Fruit fly (Drosophila melanogaster) whole organism, embryonic: Measurements from ENCODE around the gene NC2beta.
A peak's percentile ranks its signal among the peaks of the same experiment; 100 is the strongest.

Source experiments
- Abd-B ChIP-seq: fragments of 200-800 bp; sonication (Bioruptor generic); optimal IDR thresholded peaks from 2 replicates; lab custom pipeline; 2018; ENCODE audit warnings: missing biosample characterization, mild to moderate bottlenecking, missing genetic modification characterization, moderate library complexity
- Antp ChIP-seq: fragments of 200-800 bp; sonication (Bioruptor generic); optimal IDR thresholded peaks from 3 replicates; lab custom pipeline; 2016; ENCODE audit warnings: missing biosample characterization, missing genetic modification characterization
- CG1024 ChIP-seq: fragments of 200-800 bp; sonication (Bioruptor generic); IDR thresholded peaks from 2 replicates; pipeline ENCODE4 v1.3.6; 2022; ENCODE audit warnings: missing biosample characterization, missing genetic modification characterization
- CG10431 ChIP-seq: fragments of 200-800 bp; sonication (Bioruptor generic); optimal IDR thresholded peaks from 3 replicates; lab custom pipeline; 2018; ENCODE audit warnings: missing biosample characterization, mild to moderate bottlenecking, missing genetic modification characterization
- CG11504 ChIP-seq: fragments of 200-800 bp; sonication (Bioruptor generic); optimal IDR thresholded peaks from 3 replicates; lab custom pipeline; 2019; ENCODE audit warnings: missing biosample characterization, mild to moderate bottlenecking, missing genetic modification characterization, moderate library complexity
- CG12219 ChIP-seq: fragments of 200-800 bp; sonication (Bioruptor generic); optimal IDR thresholded peaks from 3 replicates; lab custom pipeline; 2018; ENCODE audit warnings: missing biosample characterization, mild to moderate bottlenecking, missing genetic modification characterization
- CG12236 ChIP-seq: fragments of 200-800 bp; sonication (Bioruptor generic); optimal IDR thresholded peaks from 2 replicates; lab custom pipeline; 2016; ENCODE audit warnings: missing biosample characterization, missing genetic modification characterization
- CG1233 ChIP-seq: fragments of 200-800 bp; sonication (Bioruptor generic); optimal IDR thresholded peaks from 4 replicates; lab custom pipeline; 2018; ENCODE audit warnings: missing biosample characterization, mild to moderate bottlenecking, missing genetic modification characterization
- CG18262 ChIP-seq: fragments of 200-800 bp; optimal IDR thresholded peaks from 3 replicates; lab custom pipeline; 2019; ENCODE audit warnings: missing biosample characterization, mild to moderate bottlenecking, missing genetic modification characterization, moderate library complexity
- CG18619 ChIP-seq: fragments of 200-800 bp; sonication (Bioruptor generic); optimal IDR thresholded peaks from 3 replicates; lab custom pipeline; 2017; ENCODE audit warnings: missing biosample characterization, mild to moderate bottlenecking, missing genetic modification characterization
- CG18764 ChIP-seq: fragments of 200-800 bp; sonication (Bioruptor generic); optimal IDR thresholded peaks from 3 replicates; lab custom pipeline; 2016; ENCODE audit warnings: missing biosample characterization, missing genetic modification characterization
- CG2678 ChIP-seq: fragments of 200-800 bp; sonication (Bioruptor generic); optimal IDR thresholded peaks from 3 replicates; lab custom pipeline; 2019; ENCODE audit warnings: missing biosample characterization, mild to moderate bottlenecking, missing genetic modification characterization, moderate library complexity
- CG3847 ChIP-seq: fragments of 200-800 bp; sonication (Bioruptor generic); IDR thresholded peaks from 2 replicates; pipeline ENCODE4 v1.3.6; 2022; ENCODE audit warnings: missing biosample characterization, missing genetic modification characterization
- CG6654 ChIP-seq: fragments of 200-800 bp; sonication (Bioruptor generic); optimal IDR thresholded peaks from 2 replicates; lab custom pipeline; 2017; ENCODE audit warnings: missing biosample characterization, mild to moderate bottlenecking, missing genetic modification characterization
- CG6689 ChIP-seq: fragments of 200-800 bp; sonication (Bioruptor generic); IDR thresholded peaks from 2 replicates; pipeline ENCODE4 v1.3.6; 2022; ENCODE audit warnings: missing biosample characterization, missing genetic modification characterization
- CG7271 ChIP-seq: fragments of 200-800 bp; sonication (Bioruptor generic); optimal IDR thresholded peaks from 2 replicates; lab custom pipeline; 2018; ENCODE audit warnings: missing biosample characterization, mild to moderate bottlenecking, missing genetic modification characterization, moderate library complexity
- CG9215 ChIP-seq: fragments of 200-800 bp; sonication (Bioruptor generic); IDR thresholded peaks from 2 replicates; pipeline ENCODE4 v1.3.6; 2022; ENCODE audit warnings: missing biosample characterization, missing genetic modification characterization
- CG9797 ChIP-seq: fragments of 200-800 bp; sonication (Bioruptor generic); optimal IDR thresholded peaks from 3 replicates; lab custom pipeline; 2018; ENCODE audit warnings: missing biosample characterization, mild to moderate bottlenecking, missing genetic modification characterization
- ERR ChIP-seq: fragments of 200-800 bp; sonication (Bioruptor generic); optimal IDR thresholded peaks from 2 replicates; lab custom pipeline; 2016; ENCODE audit warnings: missing biosample characterization, missing genetic modification characterization
- Gug ChIP-seq: fragments of 200-800 bp; sonication (Bioruptor generic); IDR thresholded peaks from 4 replicates; pipeline ENCODE4 v1.3.6; 2022; ENCODE audit warnings: missing biosample characterization, missing genetic modification characterization
- HLH3B ChIP-seq: fragments of 200-800 bp; sonication (Bioruptor generic); IDR thresholded peaks from 2 replicates; pipeline ENCODE4 v1.3.6; 2022; ENCODE audit warnings: missing biosample characterization, missing genetic modification characterization
- HmgZ ChIP-seq: fragments of 200-800 bp; sonication (Bioruptor generic); optimal IDR thresholded peaks from 2 replicates; lab custom pipeline; 2018; ENCODE audit warnings: missing biosample characterization, mild to moderate bottlenecking, missing genetic modification characterization
- Hsf ChIP-seq: fragments of 200-800 bp; sonication (Bioruptor generic); optimal IDR thresholded peaks from 3 replicates; lab custom pipeline; 2016; ENCODE audit warnings: missing biosample characterization, missing genetic modification characterization
- Jarid2 ChIP-seq: fragments of 200-800 bp; sonication (Bioruptor generic); optimal IDR thresholded peaks from 3 replicates; lab custom pipeline; 2017; ENCODE audit warnings: mild to moderate bottlenecking, missing biosample characterization, missing genetic modification reagents, missing genetic modification characterization
- Lhr ChIP-seq: fragments of 200-800 bp; sonication (Bioruptor generic); optimal IDR thresholded peaks from 3 replicates; lab custom pipeline; 2017; ENCODE audit warnings: mild to moderate bottlenecking, missing biosample characterization, missing genetic modification reagents, missing genetic modification characterization
- Max ChIP-seq: fragments of 200-800 bp; sonication (Bioruptor generic); optimal IDR thresholded peaks from 2 replicates; lab custom pipeline; 2016; ENCODE audit warnings: missing biosample characterization, mild to moderate bottlenecking, missing genetic modification characterization
- Oaz ChIP-seq: fragments of 200-800 bp; sonication (Bioruptor generic); IDR thresholded peaks from 2 replicates; pipeline ENCODE4 v1.3.6; 2022; ENCODE audit warnings: missing biosample characterization, missing genetic modification characterization
- Opbp ChIP-seq: fragments of 200-800 bp; sonication (Bioruptor generic); IDR thresholded peaks from 3 replicates; pipeline ENCODE4 v1.3.6; 2022; ENCODE audit warnings: missing biosample characterization, missing genetic modification characterization; ENCODE audit not compliant: partially characterized antibody
- Ptx1 ChIP-seq: fragments of 200-800 bp; sonication (Bioruptor generic); IDR thresholded peaks from 2 replicates; pipeline ENCODE4 v1.3.6; 2022; ENCODE audit warnings: missing biosample characterization, missing genetic modification characterization
- Taf1 ChIP-seq: fragments of 200-800 bp; sonication (Bioruptor generic); IDR thresholded peaks from 2 replicates; pipeline ENCODE4 v1.3.6; 2022; ENCODE audit warnings: missing biosample characterization, missing genetic modification characterization
- Trl ChIP-seq, 3 experiments: fragments of >200 bp in 2 of 3; fragments of 200-800 bp in 1 of 3; sonication (Bioruptor generic) in 1 of 3; optimal IDR thresholded peaks; 2 replicates in 1 of 3; 3 replicates in 2 of 3; lab custom pipeline; 2016 to 2017; ENCODE audit warnings: missing biosample characterization in 1 of 3, missing genetic modification characterization in 1 of 3
- btn ChIP-seq: fragments of 200-800 bp; sonication (Bioruptor generic); optimal IDR thresholded peaks from 2 replicates; lab custom pipeline; 2016; ENCODE audit warnings: missing biosample characterization, missing genetic modification characterization
- cato ChIP-seq: fragments of 200-800 bp; sonication (Bioruptor generic); optimal IDR thresholded peaks from 2 replicates; lab custom pipeline; 2016; ENCODE audit warnings: missing biosample characterization, missing genetic modification characterization, borderline replicate concordance
- dati ChIP-seq: fragments of 200-800 bp; sonication (Bioruptor generic); IDR thresholded peaks from 2 replicates; pipeline ENCODE4 v1.3.6; 2022; ENCODE audit warnings: missing biosample characterization, missing genetic modification characterization
- dimm ChIP-seq: fragments of 200-800 bp; sonication (Bioruptor generic); IDR thresholded peaks from 2 replicates; pipeline ENCODE4 v1.3.6; 2022; ENCODE audit warnings: missing biosample characterization, missing genetic modification characterization
- ems ChIP-seq: fragments of 200-800 bp; sonication (Bioruptor generic); optimal IDR thresholded peaks from 3 replicates; lab custom pipeline; 2016; ENCODE audit warnings: missing biosample characterization, missing genetic modification characterization
- fd102C ChIP-seq: fragments of 200-800 bp; sonication (Bioruptor generic); optimal IDR thresholded peaks from 2 replicates; lab custom pipeline; 2018; ENCODE audit warnings: missing biosample characterization, mild to moderate bottlenecking, missing genetic modification characterization, moderate library complexity
- hth ChIP-seq: fragments of >200 bp; optimal IDR thresholded peaks from 2 replicates; lab custom pipeline; 2017; ENCODE audit warnings: inconsistent platforms
- klu ChIP-seq: fragments of 200-800 bp; sonication (Bioruptor generic); IDR thresholded peaks from 2 replicates; pipeline ENCODE4 v1.3.6; 2022; ENCODE audit warnings: missing biosample characterization, missing genetic modification characterization
- lmd ChIP-seq: fragments of 200-800 bp; sonication (Bioruptor generic); IDR thresholded peaks from 2 replicates; pipeline ENCODE4 v1.3.6; 2022; ENCODE audit warnings: missing biosample characterization, missing genetic modification characterization
- p53 ChIP-seq: fragments of 200-800 bp; sonication (Bioruptor generic); optimal IDR thresholded peaks from 2 replicates; lab custom pipeline; 2016; ENCODE audit warnings: missing biosample characterization, missing genetic modification characterization
- row ChIP-seq: fragments of 200-800 bp; sonication (Bioruptor generic); IDR thresholded peaks from 3 replicates; pipeline ENCODE4 v1.3.6; 2022; ENCODE audit warnings: missing biosample characterization, missing genetic modification characterization
- sc ChIP-seq, 3 experiments: fragments of >200 bp in 2 of 3; fragments of 200-800 bp in 1 of 3; sonication (Bioruptor generic) in 1 of 3; optimal IDR thresholded peaks; 2 replicates in 2 of 3; 3 replicates in 1 of 3; lab custom pipeline; 2017; ENCODE audit warnings: mild to moderate bottlenecking in 1 of 3, missing biosample characterization in 1 of 3, missing genetic modification characterization in 1 of 3, missing genetic modification reagents in 1 of 3
- scrt ChIP-seq: fragments of 200-800 bp; sonication (Bioruptor generic); optimal IDR thresholded peaks from 2 replicates; lab custom pipeline; 2018; ENCODE audit warnings: missing biosample characterization, mild to moderate bottlenecking, missing genetic modification characterization, moderate library complexity
- sim ChIP-seq: fragments of 200-800 bp; sonication (Bioruptor generic); IDR thresholded peaks from 2 replicates; pipeline ENCODE4 v1.3.6; 2022; ENCODE audit warnings: missing biosample characterization, missing genetic modification characterization
- sr ChIP-seq: fragments of 200-800 bp; sonication (Bioruptor generic); IDR thresholded peaks from 3 replicates; pipeline ENCODE4 v1.3.6; 2022; ENCODE audit warnings: missing biosample characterization, missing genetic modification characterization
- tna ChIP-seq: fragments of 200-800 bp; sonication (Bioruptor generic); IDR thresholded peaks from 2 replicates; pipeline ENCODE4 v1.3.6; 2022; ENCODE audit warnings: missing biosample characterization, missing genetic modification characterization; ENCODE audit not compliant: partially characterized antibody
- wek ChIP-seq: fragments of 200-800 bp; sonication (Bioruptor generic); optimal IDR thresholded peaks from 3 replicates; lab custom pipeline; 2018; ENCODE audit warnings: missing biosample characterization, mild to moderate bottlenecking, missing genetic modification characterization, moderate library complexity
- zf30C ChIP-seq: fragments of 200-800 bp; sonication (Bioruptor generic); optimal IDR thresholded peaks from 3 replicates; lab custom pipeline; 2018; ENCODE audit warnings: missing biosample characterization, mild to moderate bottlenecking, missing genetic modification characterization
- zfh1 ChIP-seq: fragments of 200-800 bp; sonication (Bioruptor generic); IDR thresholded peaks from 3 replicates; pipeline ENCODE4 v1.3.6; 2022; ENCODE audit warnings: missing biosample characterization, missing genetic modification characterization

The NC2beta gene

DNA sequence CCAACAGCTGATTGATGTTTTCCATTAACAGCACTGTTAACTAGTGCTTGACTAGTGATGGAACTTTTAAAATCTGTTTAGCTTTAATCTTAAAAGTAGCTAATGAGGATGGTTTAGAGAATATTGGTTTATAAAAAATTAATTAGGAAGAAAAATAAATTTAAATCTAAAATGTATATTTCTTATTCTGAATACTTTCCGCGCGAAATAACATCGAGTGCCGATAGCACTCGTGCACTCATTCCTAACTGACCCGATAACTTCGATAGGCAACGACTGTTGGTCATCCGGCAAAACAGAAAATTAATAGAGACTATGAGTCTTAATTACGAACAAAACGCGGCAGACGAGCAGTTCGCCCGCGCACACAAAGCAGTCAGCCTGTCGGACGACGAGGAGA, 2.1 kb downstream of the NC2beta start, which contains the start of the genes THG and Rnmt (continued):
- TF ChIP-seq cato (GFP tag; lab: Kevin White, UChicago) (peak; percentile 9), zf30C (GFP tag; lab: Kevin White, UChicago) (no peak), CG10431 (peak; percentile 7), CG1233 (GFP tag; lab: Kevin White, UChicago) (peak; percentile 63), hth (lab: Kevin White, UChicago) (no peak), Taf1 (GFP tag; lab: Robert Waterston, UW) (peak; percentile 48; the same call in 1 of the 2 replicates), CG6689 (peak; percentile 89), lmd (GFP tag; lab: Robert Waterston, UW) (peak; percentile 85), CG2678 (peak; percentile 81), Antp (GFP tag; lab: Kevin White, UChicago) (peak; percentile 55), btn (GFP tag; lab: Kevin White, UChicago) (no peak), Oaz (peak; percentile 57), row (GFP tag; lab: Robert Waterston, UW) (peak; percentile 94), tna (GFP tag; lab: Robert Waterston, UW) (peak; percentile 85), Opbp (GFP tag; lab: Robert Waterston, UW) (peak; percentile 84), Gug (GFP tag; lab: Robert Waterston, UW) (peak; percentile 85), Jarid2 (GFP tag; lab: Kevin White, UChicago) (peak; percentile 30), CG18262 (peak; percentile 76), CG12236 (GFP tag; lab: Kevin White, UChicago) (no peak), zfh1 (GFP tag; lab: Robert Waterston, UW) (peak; percentile 90), wek (GFP tag; lab: Kevin White, UChicago) (no peak), sim (GFP tag; lab: Robert Waterston, UW) (peak; percentile 73), CG18619 (GFP tag; lab: Kevin White, UChicago) (peak; percentile 69), Abd-B (peak; percentile 54), ems (GFP tag; lab: Kevin White, UChicago) (peak; percentile 78), Lhr (GFP tag; lab: Kevin White, UChicago) (peak; percentile 58), CG9215 (GFP tag; lab: Robert Waterston, UW) (peak; percentile 77), fd102C (GFP tag; lab: Kevin White, UChicago) (no peak), CG7271 (tag; lab: Kevin White, UChicago) (peak; percentile 71), Max (GFP tag; lab: Kevin White, UChicago) (peak; percentile 79), CG11504 (tag; lab: Kevin White, UChicago) (peak; percentile 83), CG12219 (GFP tag; lab: Kevin White, UChicago) (peak; percentile 37), HLH3B (GFP tag; lab: Robert Waterston, UW) (peak; percentile 82), CG9797 (GFP tag; lab: Kevin White, UChicago) (peak; percentile 30), Hsf (GFP tag; lab: Kevin White, UChicago) (peak; percentile 84), sr (GFP tag; lab: Robert Waterston, UW) (peak; percentile 11; the same call in 1 of the 3 replicates), sc (optimal IDR thresholded peaks at IDR 0.05; lab: Kevin White, UChicago) (no peak), sc (GFP tag; optimal IDR thresholded peaks at IDR 0.05; lab: Kevin White, UChicago) (peak; percentile 61), dimm (GFP tag; lab: Robert Waterston, UW) (peak; percentile 42; the same call in 1 of the 2 replicates), Trl (optimal IDR thresholded peaks at IDR 0.05; lab: Kevin White, UChicago) (no peak), Trl (GFP tag; optimal IDR thresholded peaks at IDR 0.05; lab: Kevin White, UChicago) (peak; percentile 69), CG1024 (GFP tag; lab: Robert Waterston, UW) (peak; percentile 70), scrt (GFP tag; lab: Kevin White, UChicago) (peak; percentile 48), CG6654 (no peak), CG18764 (GFP tag; lab: Kevin White, UChicago) (peak; percentile 71), dati (GFP tag; lab: Robert Waterston, UW) (0 out of 2 replicates have a peak, but pooled peaks have one; percentile 37), HmgZ (peak; percentile 90), p53 (GFP tag; lab: Kevin White, UChicago) (peak; percentile 33), ERR (GFP tag; lab: Kevin White, UChicago) (peak; percentile 31), klu (GFP tag; lab: Robert Waterston, UW) (peak; percentile 67; the same call in 1 of the 2 replicates), CG3847 (GFP tag; lab: Robert Waterston, UW) (peak; percentile 84), Ptx1 (GFP tag; lab: Robert Waterston, UW) (peak; percentile 87)
